Worm (Caenorhabditis elegans) whole organism, L2 larva: ENCODE results near the gene T15B7.14.

Source experiments
- elt-1 ChIP-seq: fragments of 150-350 bp; optimal IDR thresholded peaks from 2 replicates; lab custom pipeline; 2014; ENCODE audit warnings: missing biosample characterization, missing genetic modification characterization
- elt-3 ChIP-seq: sonication (generic microtip); optimal IDR thresholded peaks from 2 replicates; lab custom pipeline; 2017; ENCODE audit warnings: missing biosample characterization, missing genetic modification characterization
- lin-13 ChIP-seq: fragments of 150-350 bp; optimal IDR thresholded peaks from 2 replicates; lab custom pipeline; 2014; ENCODE audit warnings: missing biosample characterization, missing genetic modification reagents, missing genetic modification characterization
- nhr-11 ChIP-seq: fragments of 150-350 bp; optimal IDR thresholded peaks from 2 replicates; lab custom pipeline; 2014; ENCODE audit warnings: missing biosample characterization, missing genetic modification characterization
- nhr-237 ChIP-seq: fragments of 150-350 bp; optimal IDR thresholded peaks from 2 replicates; lab custom pipeline; 2014; ENCODE audit warnings: missing biosample characterization, missing genetic modification characterization

ce11 chrV:6880623-6881022, 45.5 kb upstream of the T15B7.14 start:
- TF ChIP-seq nhr-237 (tag; lab: Kevin White, UChicago): no peak
- TF ChIP-seq nhr-11 (tag; lab: Kevin White, UChicago): no peak
- TF ChIP-seq lin-13: no peak
- TF ChIP-seq elt-3 (tag; lab: Kevin White, UChicago): no peak
- TF ChIP-seq elt-1: no peak
